Worm (Caenorhabditis elegans) whole organism, L4 larva: ENCODE results near the gene T26G10.3.

Source experiments
- Y48G9A.11 ChIP-seq: fragments of 200-800 bp; sonication (Bioruptor generic); IDR thresholded peaks from 2 replicates; pipeline ENCODE4 v1.3.6; 2022; ENCODE audit warnings: missing genetic modification reagents, missing genetic modification characterization, missing compliant biosample characterization
- aha-1 ChIP-seq: fragments of 150-350 bp; peaks from one replicate; lab custom pipeline; 2014; ENCODE audit warnings: missing biosample characterization, missing genetic modification characterization
- aly-2 ChIP-seq: sonication (generic microtip); optimal IDR thresholded peaks from 2 replicates; lab custom pipeline; 2018; ENCODE audit warnings: missing biosample characterization, missing genetic modification characterization
- ceh-82 ChIP-seq: sonication (generic microtip); optimal IDR thresholded peaks from 2 replicates; lab custom pipeline; 2017; ENCODE audit warnings: missing biosample characterization, missing genetic modification characterization
- ces-1 ChIP-seq: fragments of 150-350 bp; sonication (generic microtip); optimal IDR thresholded peaks from 4 replicates; lab custom pipeline; 2014; ENCODE audit warnings: missing biosample characterization, missing genetic modification reagents, missing genetic modification characterization
- daf-19 ChIP-seq: fragments of 200-800 bp; sonication (Bioruptor generic); conservative IDR thresholded peaks from 2 replicates; pipeline ENCODE4 v1.3.6; 2022; ENCODE audit warnings: missing genetic modification characterization, missing compliant biosample characterization
- lin-13 ChIP-seq: fragments of 150-350 bp; optimal IDR thresholded peaks from 2 replicates; lab custom pipeline; 2014; ENCODE audit warnings: missing biosample characterization, missing genetic modification reagents, missing genetic modification characterization
- nhr-10 ChIP-seq: fragments of 150-350 bp; optimal IDR thresholded peaks from 2 replicates; lab custom pipeline; 2014; ENCODE audit warnings: missing biosample characterization, missing genetic modification characterization
- nhr-237 ChIP-seq: sonication (generic microtip); optimal IDR thresholded peaks from 2 replicates; lab custom pipeline; 2017; ENCODE audit warnings: missing biosample characterization, missing genetic modification characterization
- nhr-28 ChIP-seq: fragments of 150-350 bp; optimal IDR thresholded peaks from 2 replicates; lab custom pipeline; 2014; ENCODE audit warnings: missing biosample characterization, missing genetic modification characterization
- nhr-77 ChIP-seq: fragments of 150-350 bp; optimal IDR thresholded peaks from 2 replicates; lab custom pipeline; 2014; ENCODE audit warnings: missing biosample characterization, missing genetic modification characterization
- pha-4 ChIP-seq, 2 experiments: fragments of 150-350 bp in 1 of 2; fragments of 200-800 bp in 1 of 2; sonication (Bioruptor generic) in 1 of 2; IDR thresholded peaks in 1 of 2; optimal IDR thresholded peaks in 1 of 2; 2 replicates each; pipeline versions ENCODE4 v1.3.6 to Lab custom; 2014 to 2022; ENCODE audit warnings: missing genetic modification characterization in 2 of 2, missing genetic modification reagents in 2 of 2, missing biosample characterization in 1 of 2, missing compliant biosample characterization in 1 of 2
- unc-130 ChIP-seq: sonication (generic microtip); optimal IDR thresholded peaks from 2 replicates; lab custom pipeline; 2016; ENCODE audit warnings: missing genetic modification reagents, missing genetic modification characterization, missing compliant biosample characterization

DNA sequence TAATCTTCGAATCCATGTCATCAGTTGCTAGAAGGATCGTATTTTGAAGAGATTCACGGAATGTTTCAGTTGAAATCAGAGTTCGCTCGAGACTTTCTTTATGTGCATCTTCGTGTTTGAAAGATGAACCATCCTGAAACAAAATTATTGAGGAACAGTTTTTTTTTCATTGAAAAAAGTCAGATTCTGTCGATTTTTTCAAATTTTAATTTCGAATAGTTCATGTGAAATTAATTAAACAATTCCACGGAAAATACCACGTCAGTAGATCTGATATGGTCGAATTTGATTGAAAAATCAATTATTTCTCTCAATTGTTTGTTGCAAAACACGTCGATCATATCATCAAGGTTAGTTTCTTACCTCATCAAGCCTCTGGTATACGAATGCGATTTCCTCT lies 26.2 kb upstream of the T26G10.3 start, which contains the start of gene F54C8.1:
- TF ChIP-seq aly-2: no peak
- no peak for TF ChIP-seq nhr-28 (tag; lab: Kevin White, UChicago)
- TF ChIP-seq pha-4 (GFP tag; IDR thresholded peaks at IDR 0.05; lab: Robert Waterston, UW): no peak
- no peak for TF ChIP-seq pha-4 (tag; optimal IDR thresholded peaks at IDR 0.05; lab: Kevin White, UChicago)
- no peak for TF ChIP-seq lin-13 (GFP tag; lab: Kevin White, UChicago)
- TF ChIP-seq unc-130 (GFP tag; lab: Kevin White, UChicago): no peak
- no peak for TF ChIP-seq daf-19 (GFP tag; lab: Robert Waterston, UW)
- TF ChIP-seq ces-1: no peak
- TF ChIP-seq nhr-77 (tag; lab: Kevin White, UChicago): no peak
- TF ChIP-seq aha-1 (tag; lab: Kevin White, UChicago): no peak
- TF ChIP-seq nhr-237 (tag; lab: Kevin White, UChicago): no peak
- no peak for TF ChIP-seq Y48G9A.11 (GFP tag; lab: Robert Waterston, UW)
- TF ChIP-seq nhr-10 (tag; lab: Kevin White, UChicago): no peak
- TF ChIP-seq ceh-82 (tag; lab: Kevin White, UChicago): no peak
